Worm (Caenorhabditis elegans) whole organism, midembryonic: ENCODE data around the gene dos-1.

Source experiments
- T22C8.4 ChIP-seq: fragments of 200-800 bp; sonication (Bioruptor generic); IDR thresholded peaks from 2 replicates; pipeline ENCODE4 v1.3.6; 2022; ENCODE audit warnings: missing genetic modification characterization, missing compliant biosample characterization
- cog-1 ChIP-seq: sonication (generic microtip); optimal IDR thresholded peaks from 2 replicates; lab custom pipeline; 2016; ENCODE audit warnings: missing genetic modification characterization, missing compliant biosample characterization
- klf-2 ChIP-seq: fragments of 200-800 bp; sonication (Bioruptor generic); conservative IDR thresholded peaks from 2 replicates; pipeline ENCODE4 v1.3.6; 2022; ENCODE audit warnings: missing genetic modification reagents, missing genetic modification characterization, missing compliant biosample characterization
- ref-1 ChIP-seq: fragments of 200-800 bp; sonication (Bioruptor generic); conservative IDR thresholded peaks from 2 replicates; pipeline ENCODE4 v1.3.6; 2022; ENCODE audit warnings: missing genetic modification reagents, missing genetic modification characterization, missing compliant biosample characterization

- TF ChIP-seq cog-1: no peak
- no peak for TF ChIP-seq ref-1 (GFP tag; lab: Robert Waterston, UW)
- TF ChIP-seq T22C8.4 (GFP tag; lab: Robert Waterston, UW): no peak
- no peak for TF ChIP-seq klf-2 (GFP tag; lab: Robert Waterston, UW)
Measured at ce11 chrIII:9151782-9152181, 48.0 kb downstream of the dos-1 start.
